Fruit fly (Drosophila melanogaster) whole organism, prepupa: ENCODE data around the gene CG13857.

Experiments
- Blimp-1 ChIP-seq: fragments of 200-800 bp; sonication (Bioruptor generic); optimal IDR thresholded peaks from 3 replicates; lab custom pipeline; 2017; ENCODE audit warnings: missing biosample characterization, missing genetic modification characterization, mild to moderate bottlenecking, moderate library complexity, missing genetic modification reagents
- CG10631 ChIP-seq: fragments of 200-800 bp; sonication (Bioruptor generic); optimal IDR thresholded peaks from 2 replicates; lab custom pipeline; 2016; ENCODE audit warnings: missing biosample characterization, missing genetic modification characterization
- CG10669 ChIP-seq: fragments of 200-800 bp; sonication (Bioruptor generic); optimal IDR thresholded peaks from 3 replicates; lab custom pipeline; 2018; ENCODE audit warnings: missing biosample characterization, mild to moderate bottlenecking, missing genetic modification characterization, moderate library complexity
- CG11294 ChIP-seq: fragments of 200-800 bp; sonication (Bioruptor generic); IDR thresholded peaks from 2 replicates; pipeline ENCODE4 v1.3.6; 2022; ENCODE audit warnings: missing biosample characterization, missing genetic modification characterization
- CG11762 ChIP-seq: fragments of 200-800 bp; sonication (Bioruptor generic); optimal IDR thresholded peaks from 3 replicates; lab custom pipeline; 2016; ENCODE audit warnings: missing biosample characterization, missing genetic modification characterization; ENCODE audit not compliant: insufficient read depth
- CG11902 ChIP-seq: fragments of 200-800 bp; sonication (Bioruptor generic); optimal IDR thresholded peaks from 3 replicates; lab custom pipeline; 2016; ENCODE audit warnings: missing biosample characterization, missing genetic modification characterization
- CG15336 ChIP-seq: fragments of 200-800 bp; sonication (Bioruptor generic); IDR thresholded peaks from 2 replicates; pipeline ENCODE4 v1.3.6; 2022; ENCODE audit warnings: missing biosample characterization, missing genetic modification characterization
- CG16779 ChIP-seq: fragments of 200-800 bp; sonication (Bioruptor generic); optimal IDR thresholded peaks from 3 replicates; lab custom pipeline; 2017; ENCODE audit warnings: missing biosample characterization, mild to moderate bottlenecking, missing genetic modification characterization
- CG31627 ChIP-seq: fragments of 200-800 bp; sonication (Bioruptor generic); optimal IDR thresholded peaks from 3 replicates; lab custom pipeline; 2016; ENCODE audit warnings: missing biosample characterization, missing genetic modification characterization
- CG32006 ChIP-seq: fragments of 200-800 bp; sonication (Bioruptor generic); optimal IDR thresholded peaks from 3 replicates; lab custom pipeline; 2017; ENCODE audit warnings: missing biosample characterization, mild to moderate bottlenecking, missing genetic modification characterization
- CG3919 ChIP-seq: fragments of 200-800 bp; sonication (Bioruptor generic); optimal IDR thresholded peaks from 3 replicates; lab custom pipeline; 2016; ENCODE audit warnings: missing biosample characterization, missing genetic modification characterization
- CG4318 ChIP-seq: fragments of 200-800 bp; sonication (Bioruptor generic); optimal IDR thresholded peaks from 3 replicates; lab custom pipeline; 2017; ENCODE audit warnings: missing biosample characterization, mild to moderate bottlenecking, missing genetic modification characterization
- CG6163 ChIP-seq: fragments of 200-800 bp; sonication (Bioruptor generic); IDR thresholded peaks from 3 replicates; pipeline ENCODE4 v1.3.6; 2022; ENCODE audit warnings: missing biosample characterization, missing genetic modification characterization
- CG6276 ChIP-seq: fragments of 200-800 bp; sonication (Bioruptor generic); optimal IDR thresholded peaks from 2 replicates; lab custom pipeline; 2017; ENCODE audit warnings: missing biosample characterization, mild to moderate bottlenecking, missing genetic modification characterization
- CG6808 ChIP-seq: fragments of 200-800 bp; sonication (Bioruptor generic); optimal IDR thresholded peaks from 3 replicates; lab custom pipeline; 2017; ENCODE audit warnings: missing biosample characterization, missing genetic modification characterization, mild to moderate bottlenecking, moderate library complexity, missing genetic modification reagents
- CG6854 ChIP-seq: fragments of 200-800 bp; sonication (Bioruptor generic); optimal IDR thresholded peaks from 2 replicates; lab custom pipeline; 2017; ENCODE audit warnings: missing biosample characterization, mild to moderate bottlenecking, missing genetic modification characterization
- CG8119 ChIP-seq: fragments of 200-800 bp; sonication (Bioruptor generic); IDR thresholded peaks from 3 replicates; pipeline ENCODE4 v1.3.6; 2022; ENCODE audit warnings: missing biosample characterization, missing genetic modification characterization
- CG8319 ChIP-seq: fragments of 200-800 bp; sonication (Bioruptor generic); optimal IDR thresholded peaks from 3 replicates; lab custom pipeline; 2016; ENCODE audit warnings: missing biosample characterization, missing genetic modification characterization
- CG8632 ChIP-seq: fragments of 200-800 bp; sonication (Bioruptor generic); optimal IDR thresholded peaks from 3 replicates; lab custom pipeline; 2016; ENCODE audit warnings: missing biosample characterization, missing genetic modification characterization
- CG9139 ChIP-seq: fragments of 200-800 bp; sonication (Bioruptor generic); optimal IDR thresholded peaks from 3 replicates; lab custom pipeline; 2017; ENCODE audit warnings: missing biosample characterization, mild to moderate bottlenecking, missing genetic modification characterization
- Eip78C ChIP-seq: fragments of 200-800 bp; sonication (Bioruptor generic); peaks from one replicate; lab custom pipeline; 2016; ENCODE audit warnings: missing biosample characterization, missing genetic modification characterization
- Eip93F ChIP-seq: fragments of 200-800 bp; sonication (Bioruptor generic); optimal IDR thresholded peaks from 2 replicates; lab custom pipeline; 2016; ENCODE audit warnings: missing biosample characterization, mild to moderate bottlenecking, missing genetic modification characterization
- Ets21C ChIP-seq: fragments of 200-800 bp; sonication (Bioruptor generic); optimal IDR thresholded peaks from 3 replicates; lab custom pipeline; 2016; ENCODE audit warnings: missing biosample characterization, missing genetic modification characterization
- Ets96B ChIP-seq: fragments of 200-800 bp; optimal IDR thresholded peaks from 2 replicates; lab custom pipeline; 2019; ENCODE audit warnings: missing biosample characterization, mild to moderate bottlenecking, missing genetic modification characterization, moderate library complexity
- Gug ChIP-seq: fragments of 200-800 bp; sonication (Bioruptor generic); IDR thresholded peaks from 2 replicates; pipeline ENCODE4 v1.3.6; 2022; ENCODE audit warnings: missing biosample characterization, missing genetic modification characterization
- Hr38 ChIP-seq: sonication (Bioruptor generic); optimal IDR thresholded peaks from 2 replicates; lab custom pipeline; 2016; ENCODE audit warnings: missing biosample characterization, missing genetic modification characterization
- Hr39 ChIP-seq: fragments of 200-800 bp; sonication (Bioruptor generic); optimal IDR thresholded peaks from 2 replicates; lab custom pipeline; 2016; ENCODE audit warnings: missing biosample characterization, missing genetic modification characterization
- Lpt ChIP-seq: fragments of 200-800 bp; sonication (Bioruptor generic); optimal IDR thresholded peaks from 3 replicates; lab custom pipeline; 2016; ENCODE audit warnings: missing biosample characterization, missing genetic modification characterization
- OdsH ChIP-seq: fragments of 200-800 bp; sonication (Bioruptor generic); optimal IDR thresholded peaks from 3 replicates; lab custom pipeline; 2016; ENCODE audit warnings: missing biosample characterization, missing genetic modification characterization
- Smox ChIP-seq: fragments of 200-800 bp; sonication (Bioruptor generic); optimal IDR thresholded peaks from 3 replicates; lab custom pipeline; 2016; ENCODE audit warnings: missing biosample characterization, missing genetic modification characterization
- Sox14 ChIP-seq: fragments of 200-800 bp; sonication (Bioruptor generic); optimal IDR thresholded peaks from 3 replicates; lab custom pipeline; 2016; ENCODE audit warnings: missing biosample characterization, missing genetic modification characterization
- Sox15 ChIP-seq: fragments of 200-800 bp; sonication (Bioruptor generic); optimal IDR thresholded peaks from 3 replicates; lab custom pipeline; 2016; ENCODE audit warnings: missing biosample characterization, missing genetic modification characterization
- acj6 ChIP-seq: fragments of 200-800 bp; sonication (Bioruptor generic); optimal IDR thresholded peaks from 3 replicates; lab custom pipeline; 2016; ENCODE audit warnings: missing biosample characterization, missing genetic modification characterization
- cyc ChIP-seq: fragments of 200-800 bp; sonication (Bioruptor generic); optimal IDR thresholded peaks from 3 replicates; lab custom pipeline; 2016; ENCODE audit warnings: missing biosample characterization, missing genetic modification characterization
- dac ChIP-seq: fragments of 200-800 bp; sonication (Bioruptor generic); optimal IDR thresholded peaks from 2 replicates; lab custom pipeline; 2017; ENCODE audit warnings: missing biosample characterization, mild to moderate bottlenecking, missing genetic modification characterization
- eg ChIP-seq: fragments of 200-800 bp; sonication (Bioruptor generic); IDR thresholded peaks from 3 replicates; pipeline ENCODE4 v1.3.6; 2022; ENCODE audit warnings: missing biosample characterization, missing genetic modification characterization
- esn ChIP-seq: fragments of 200-800 bp; sonication (Bioruptor generic); optimal IDR thresholded peaks from 2 replicates; lab custom pipeline; 2016; ENCODE audit warnings: missing biosample characterization, mild to moderate bottlenecking, missing genetic modification characterization, moderate library complexity
- fd59A ChIP-seq: fragments of 200-800 bp; sonication (Bioruptor generic); optimal IDR thresholded peaks from 2 replicates; lab custom pipeline; 2017; ENCODE audit warnings: missing biosample characterization, mild to moderate bottlenecking, missing genetic modification characterization, missing genetic modification reagents
- fd85E ChIP-seq: fragments of 200-800 bp; sonication (Bioruptor generic); optimal IDR thresholded peaks from 3 replicates; lab custom pipeline; 2016; ENCODE audit warnings: missing biosample characterization, missing genetic modification characterization
- lz ChIP-seq: fragments of 200-800 bp; sonication (Bioruptor generic); optimal IDR thresholded peaks from 3 replicates; lab custom pipeline; 2016; ENCODE audit warnings: missing biosample characterization, missing genetic modification characterization
- pdm3 ChIP-seq: fragments of 200-800 bp; sonication (Bioruptor generic); optimal IDR thresholded peaks from 3 replicates; lab custom pipeline; 2016; ENCODE audit warnings: missing biosample characterization, missing genetic modification characterization
- salr ChIP-seq, 2 experiments: fragments of 200-800 bp; sonication (Bioruptor generic); optimal IDR thresholded peaks; 3 replicates each; lab custom pipeline; 2016 to 2018; ENCODE audit warnings: missing biosample characterization in 2 of 2, missing genetic modification characterization in 2 of 2, mild to moderate bottlenecking in 1 of 2
- spab ChIP-seq: fragments of 200-800 bp; sonication (Bioruptor generic); optimal IDR thresholded peaks from 2 replicates; lab custom pipeline; 2017; ENCODE audit warnings: missing biosample characterization, mild to moderate bottlenecking, missing genetic modification characterization, missing genetic modification reagents
- svp ChIP-seq: fragments of 200-800 bp; sonication (Bioruptor generic); peaks from one replicate; lab custom pipeline; 2016; ENCODE audit warnings: missing biosample characterization, missing genetic modification characterization
- vri ChIP-seq: fragments of 200-800 bp; sonication (Bioruptor generic); optimal IDR thresholded peaks from 3 replicates; lab custom pipeline; 2016; ENCODE audit warnings: missing biosample characterization, mild to moderate bottlenecking, missing genetic modification characterization

The CG13857 gene

DNA sequence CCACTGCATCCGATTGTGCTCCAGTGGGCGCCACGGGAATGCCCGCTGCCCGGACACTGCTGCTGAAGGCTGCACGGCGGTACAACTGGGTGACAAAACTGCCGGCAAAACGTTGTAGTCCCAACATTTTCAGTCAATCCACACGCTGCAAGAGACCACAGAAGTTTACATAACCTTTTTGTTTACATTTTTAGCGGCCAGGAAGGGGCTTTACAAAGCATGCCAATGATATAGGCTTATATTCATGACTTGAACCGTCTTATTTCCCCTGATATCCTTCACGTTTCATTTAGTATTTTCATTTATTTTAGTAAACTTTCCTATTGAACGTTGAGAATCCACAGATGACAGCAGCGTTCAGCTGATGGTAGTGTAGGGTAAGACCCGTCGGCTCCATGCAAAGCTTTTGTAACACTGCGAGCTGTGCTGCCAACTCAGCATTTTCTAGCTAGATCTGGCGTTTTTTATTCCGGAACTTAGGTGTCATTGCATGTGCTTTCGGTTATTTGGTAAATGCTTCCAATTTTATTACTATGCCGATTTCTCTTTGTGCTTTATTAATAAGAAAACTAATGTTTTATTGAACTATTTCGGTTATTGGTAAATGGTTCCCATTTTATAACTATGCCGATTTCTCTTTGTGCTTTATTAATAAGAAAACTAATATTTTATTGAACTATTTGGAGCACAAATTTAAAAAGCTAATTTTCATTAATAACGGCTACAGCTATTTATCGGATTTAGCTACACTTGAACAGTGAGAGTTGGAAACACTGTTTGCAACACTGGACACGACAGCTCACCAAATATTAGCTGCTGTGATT lies 16.8 kb upstream of the CG13857 start, which contains the start of the genes CG13850 and lqfR (continued):
- TF ChIP-seq CG11762 (peak; percentile 62), salr (GFP tag; optimal IDR thresholded peaks at IDR 0.05; lab: Kevin White, UChicago) (no peak), fd85E (peak; percentile 38), Hr39 (GFP tag; lab: Kevin White, UChicago) (peak; percentile 80), CG6808 (no peak), CG4318 (GFP tag; lab: Kevin White, UChicago) (no peak), svp (GFP tag; lab: Kevin White, UChicago) (peak; percentile 88), fd59A (GFP tag; lab: Kevin White, UChicago) (peak; percentile 62), lz (peak; percentile 81), CG11902 (GFP tag; lab: Kevin White, UChicago) (peak; percentile 72), Ets21C (GFP tag; lab: Kevin White, UChicago) (peak; percentile 71), CG10669 (GFP tag; lab: Kevin White, UChicago) (no peak), CG9139 (GFP tag; lab: Kevin White, UChicago) (peak; percentile 46), CG3919 (GFP tag; lab: Kevin White, UChicago) (peak; percentile 74), CG6163 (peak; percentile 61; the same call in 1 of the 3 replicates), Eip78C (GFP tag; lab: Kevin White, UChicago) (peak; percentile 91), Sox14 (GFP tag; lab: Kevin White, UChicago) (peak; percentile 79), pdm3 (GFP tag; lab: Kevin White, UChicago) (peak; percentile 84), Blimp-1 (GFP tag; lab: Kevin White, UChicago) (peak; percentile 50), CG8119 (no peak), Eip93F (GFP tag; lab: Kevin White, UChicago) (no peak), Ets96B (tag; lab: Kevin White, UChicago) (peak; percentile 6), Lpt (GFP tag; lab: Kevin White, UChicago) (peak; percentile 39), acj6 (peak; percentile 71), CG32006 (GFP tag; lab: Kevin White, UChicago) (no peak), eg (GFP tag; lab: Robert Waterston, UW) (peak; percentile 47; the same call in 2 of the 3 replicates), CG6854 (no peak), OdsH (no peak), CG6276 (no peak), Hr38 (GFP tag; lab: Kevin White, UChicago) (no peak), esn (GFP tag; lab: Kevin White, UChicago) (peak; percentile 87), CG31627 (peak; percentile 83), CG8632 (GFP tag; lab: Kevin White, UChicago) (peak; percentile 71), cyc (peak; percentile 82), Gug (GFP tag; lab: Robert Waterston, UW) (0 out of 2 replicates have a peak, but pooled peaks have one; percentile 31), CG10631 (peak; percentile 80)

DNA sequence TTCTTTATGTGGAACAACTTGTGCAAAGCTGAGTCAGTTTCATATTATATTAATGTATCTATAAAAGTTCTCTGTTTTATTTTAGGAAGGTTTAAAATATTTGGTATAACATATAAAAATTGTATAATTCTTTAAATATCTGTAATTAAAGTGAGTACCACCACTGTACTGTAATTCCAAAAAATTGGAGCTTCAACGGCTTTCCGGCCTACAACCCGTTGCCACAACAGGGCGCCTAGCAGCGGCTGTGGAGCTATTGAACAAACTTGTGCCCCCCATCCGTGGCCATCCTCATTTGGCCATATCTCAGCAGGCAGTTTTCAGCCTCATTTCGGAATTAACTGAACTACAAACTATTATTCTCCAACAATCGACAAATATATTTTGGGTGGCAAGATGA lies 11.7 kb upstream of the CG13857 start, which contains the start of gene CG13855:
Gene CG13855, plus strand, starts transcription at position 301 of the 400 bp plus-strand sequence.
- no peak for TF ChIP-seq CG10631
- TF ChIP-seq, all 60 proteins: peak for 0

DNA sequence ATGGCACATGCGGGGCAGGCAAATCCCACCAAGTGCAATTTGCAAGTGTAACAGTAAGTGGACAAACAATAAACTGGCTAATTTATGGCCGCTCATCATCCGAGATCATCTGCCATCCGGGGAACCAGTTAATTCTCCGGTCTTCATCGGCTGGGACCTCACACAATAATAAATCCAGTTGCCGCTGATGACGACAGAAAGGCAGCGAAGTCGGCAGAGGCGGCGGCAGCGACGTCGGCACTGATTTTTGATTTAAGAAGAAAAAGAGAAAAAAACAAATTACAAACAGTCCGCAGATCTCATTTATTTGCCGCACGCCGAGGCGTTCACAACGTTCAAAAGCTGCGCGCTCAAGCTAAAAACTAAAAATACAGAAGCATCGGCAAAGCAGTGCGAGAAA lies 8.5 kb upstream of the CG13857 start, which contains the start of gene CG13856:
Gene CG13856, plus strand, starts transcription at position 301 of the 400 bp plus-strand sequence.
- TF ChIP-seq CG8119 (no peak), vri (GFP tag; lab: Kevin White, UChicago) (no peak), CG3919 (GFP tag; lab: Kevin White, UChicago) (no peak), CG11294 (no peak), Sox15 (GFP tag; lab: Kevin White, UChicago) (no peak), CG8319 (GFP tag; lab: Kevin White, UChicago) (no peak), CG10669 (GFP tag; lab: Kevin White, UChicago) (no peak), CG8632 (GFP tag; lab: Kevin White, UChicago) (no peak), spab (no peak), CG15336 (GFP tag; lab: Robert Waterston, UW) (no peak), Smox (GFP tag; lab: Kevin White, UChicago) (no peak), cyc (no peak), CG6808 (no peak), CG16779 (no peak), dac (no peak), Ets21C (GFP tag; lab: Kevin White, UChicago) (no peak)
